Fruit fly (Drosophila melanogaster) whole organism, embryonic: ENCODE results near the gene Kr-h1.

Experiments
- B-H1 ChIP-seq: fragments of 200-800 bp; sonication (Bioruptor generic); IDR thresholded peaks from 3 replicates; pipeline ENCODE4 v1.3.6; 2022; ENCODE audit warnings: missing biosample characterization, missing genetic modification characterization
- Blimp-1 ChIP-seq: fragments of 200-800 bp; sonication (Bioruptor generic); optimal IDR thresholded peaks from 3 replicates; lab custom pipeline; 2018; ENCODE audit warnings: missing biosample characterization, missing genetic modification characterization, mild to moderate bottlenecking, moderate library complexity, missing genetic modification reagents
- C15 ChIP-seq: fragments of 200-800 bp; sonication (Bioruptor generic); IDR thresholded peaks from 3 replicates; pipeline ENCODE4 v1.3.6; 2022; ENCODE audit warnings: missing biosample characterization, missing genetic modification characterization
- CG11560 ChIP-seq: fragments of 200-800 bp; sonication (Bioruptor generic); IDR thresholded peaks from 3 replicates; pipeline ENCODE4 v1.3.6; 2022; ENCODE audit warnings: missing biosample characterization, missing genetic modification characterization
- CG12071 ChIP-seq: fragments of 200-800 bp; sonication (Bioruptor generic); optimal IDR thresholded peaks from 3 replicates; lab custom pipeline; 2018; ENCODE audit warnings: missing biosample characterization, mild to moderate bottlenecking, missing genetic modification characterization
- CG17361 ChIP-seq: fragments of 200-800 bp; sonication (Bioruptor generic); IDR thresholded peaks from 3 replicates; pipeline ENCODE4 v1.3.6; 2022; ENCODE audit warnings: missing biosample characterization, missing genetic modification characterization
- CG17829 ChIP-seq: fragments of 200-800 bp; optimal IDR thresholded peaks from 2 replicates; lab custom pipeline; 2019; ENCODE audit warnings: missing biosample characterization, mild to moderate bottlenecking, missing genetic modification characterization, moderate library complexity
- CG2129 ChIP-seq: fragments of 200-800 bp; sonication (Bioruptor generic); IDR thresholded peaks from 2 replicates; pipeline ENCODE4 v1.3.6; 2022; ENCODE audit warnings: missing biosample characterization, missing genetic modification characterization; ENCODE audit not compliant: partially characterized antibody
- CG2889 ChIP-seq: fragments of 200-800 bp; sonication (Bioruptor generic); IDR thresholded peaks from 3 replicates; pipeline ENCODE4 v1.3.6; 2022; ENCODE audit warnings: missing biosample characterization, missing genetic modification characterization
- CG31224 ChIP-seq: fragments of 200-800 bp; sonication (Bioruptor generic); IDR thresholded peaks from 2 replicates; pipeline ENCODE4 v1.3.6; 2022; ENCODE audit warnings: missing biosample characterization, missing genetic modification characterization
- CG32532 ChIP-seq: fragments of 200-800 bp; sonication (Bioruptor generic); IDR thresholded peaks from 2 replicates; pipeline ENCODE4 v1.3.6; 2022; ENCODE audit warnings: missing biosample characterization, missing genetic modification characterization
- CG42726 ChIP-seq: fragments of 200-800 bp; sonication (Bioruptor generic); IDR thresholded peaks from 2 replicates; pipeline ENCODE4 v1.3.6; 2022; ENCODE audit warnings: missing biosample characterization, missing genetic modification characterization; ENCODE audit not compliant: partially characterized antibody
- CG43689 ChIP-seq: fragments of 200-800 bp; sonication (Bioruptor generic); IDR thresholded peaks from 2 replicates; pipeline ENCODE4 v1.3.6; 2022; ENCODE audit warnings: missing biosample characterization, missing genetic modification characterization
- CG5245 ChIP-seq: fragments of 200-800 bp; sonication (Bioruptor generic); optimal IDR thresholded peaks from 3 replicates; lab custom pipeline; 2016; ENCODE audit warnings: missing biosample characterization, missing genetic modification characterization
- CG7928 ChIP-seq: fragments of 200-800 bp; sonication (Bioruptor generic); optimal IDR thresholded peaks from 2 replicates; lab custom pipeline; 2017; ENCODE audit warnings: missing biosample characterization, mild to moderate bottlenecking, missing genetic modification characterization
- CG9609 ChIP-seq: fragments of 200-800 bp; sonication (Bioruptor generic); optimal IDR thresholded peaks from 3 replicates; lab custom pipeline; 2016; ENCODE audit warnings: missing biosample characterization, missing genetic modification characterization
- Dip3 ChIP-seq: fragments of 200-800 bp; sonication (Bioruptor generic); optimal IDR thresholded peaks from 3 replicates; lab custom pipeline; 2016; ENCODE audit warnings: missing biosample characterization, missing genetic modification characterization
- Elba2 ChIP-seq: fragments of 200-800 bp; sonication (Bioruptor generic); optimal IDR thresholded peaks from 3 replicates; lab custom pipeline; 2016; ENCODE audit warnings: missing biosample characterization, missing genetic modification characterization
- HLH4C ChIP-seq: fragments of 200-800 bp; sonication (Bioruptor generic); IDR thresholded peaks from 3 replicates; pipeline ENCODE4 v1.3.6; 2022; ENCODE audit warnings: missing biosample characterization, missing genetic modification characterization; ENCODE audit not compliant: partially characterized antibody
- Hand ChIP-seq: fragments of 200-800 bp; sonication (Bioruptor generic); optimal IDR thresholded peaks from 2 replicates; lab custom pipeline; 2017; ENCODE audit warnings: mild to moderate bottlenecking, missing biosample characterization, missing genetic modification reagents, missing genetic modification characterization
- Kr ChIP-seq: fragments of 200-800 bp; sonication (Bioruptor generic); optimal IDR thresholded peaks from 2 replicates; lab custom pipeline; 2017; ENCODE audit warnings: missing biosample characterization, mild to moderate bottlenecking, missing genetic modification characterization
- Myb ChIP-seq: fragments of 200-800 bp; sonication (Bioruptor generic); optimal IDR thresholded peaks from 2 replicates; lab custom pipeline; 2016; ENCODE audit warnings: missing biosample characterization, missing genetic modification characterization
- NC2β ChIP-seq: fragments of 200-800 bp; sonication (Bioruptor generic); optimal IDR thresholded peaks from 2 replicates; lab custom pipeline; 2016; ENCODE audit warnings: missing biosample characterization, missing genetic modification characterization
- NFAT ChIP-seq: fragments of 200-800 bp; sonication (Bioruptor generic); IDR thresholded peaks from 2 replicates; pipeline ENCODE4 v1.3.6; 2022; ENCODE audit warnings: missing biosample characterization, missing genetic modification characterization
- NfI ChIP-seq: fragments of 200-800 bp; sonication (Bioruptor generic); optimal IDR thresholded peaks from 3 replicates; lab custom pipeline; 2018; ENCODE audit warnings: missing biosample characterization, mild to moderate bottlenecking, missing genetic modification characterization, moderate library complexity
- Rx ChIP-seq: fragments of 200-800 bp; sonication (Bioruptor generic); IDR thresholded peaks from 2 replicates; pipeline ENCODE4 v1.3.6; 2022; ENCODE audit warnings: missing biosample characterization, missing genetic modification characterization
- Vsx1 ChIP-seq: fragments of 200-800 bp; sonication (Bioruptor generic); optimal IDR thresholded peaks from 2 replicates; lab custom pipeline; 2017; ENCODE audit warnings: missing biosample characterization, mild to moderate bottlenecking, missing genetic modification characterization, missing genetic modification reagents
- Xbp1 ChIP-seq: fragments of 200-800 bp; sonication (Bioruptor generic); optimal IDR thresholded peaks from 3 replicates; lab custom pipeline; 2016; ENCODE audit warnings: missing biosample characterization, mild to moderate bottlenecking, missing genetic modification characterization
- ac ChIP-seq: fragments of 200-800 bp; sonication (Bioruptor generic); optimal IDR thresholded peaks from 3 replicates; lab custom pipeline; 2017; ENCODE audit warnings: missing biosample characterization, mild to moderate bottlenecking, missing genetic modification characterization
- bbx ChIP-seq: fragments of 200-800 bp; sonication (Bioruptor generic); IDR thresholded peaks from 2 replicates; pipeline ENCODE4 v1.3.6; 2022; ENCODE audit warnings: missing biosample characterization, missing genetic modification characterization; ENCODE audit not compliant: partially characterized antibody
- btn ChIP-seq: fragments of 200-800 bp; sonication (Bioruptor generic); optimal IDR thresholded peaks from 2 replicates; lab custom pipeline; 2016; ENCODE audit warnings: missing biosample characterization, missing genetic modification characterization
- cas ChIP-seq: fragments of 200-800 bp; sonication (Bioruptor generic); IDR thresholded peaks from 2 replicates; pipeline ENCODE4 v1.3.6; 2022; ENCODE audit warnings: missing biosample characterization, missing genetic modification characterization
- dpn ChIP-seq, 2 experiments: fragments of 200-800 bp; sonication (Bioruptor generic); optimal IDR thresholded peaks; 3 replicates each; lab custom pipeline; 2016; ENCODE audit warnings: missing biosample characterization in 2 of 2, missing genetic modification characterization in 2 of 2
- eyg ChIP-seq: fragments of 200-800 bp; sonication (Bioruptor generic); optimal IDR thresholded peaks from 3 replicates; lab custom pipeline; 2016; ENCODE audit warnings: missing biosample characterization, missing genetic modification characterization
- fd3F ChIP-seq: fragments of 200-800 bp; sonication (Bioruptor generic); optimal IDR thresholded peaks from 2 replicates; lab custom pipeline; 2018; ENCODE audit warnings: missing biosample characterization, mild to moderate bottlenecking, missing genetic modification characterization, moderate library complexity
- ftz-f1 ChIP-seq: fragments of 200-800 bp; sonication (Bioruptor generic); optimal IDR thresholded peaks from 2 replicates; lab custom pipeline; 2016; ENCODE audit warnings: missing biosample characterization, missing genetic modification characterization
- gce ChIP-seq: fragments of 200-800 bp; sonication (Bioruptor generic); IDR thresholded peaks from 3 replicates; pipeline ENCODE4 v1.3.6; 2022; ENCODE audit warnings: missing biosample characterization, missing genetic modification characterization
- gcm2 ChIP-seq: fragments of 200-800 bp; sonication (Bioruptor generic); optimal IDR thresholded peaks from 2 replicates; lab custom pipeline; 2016; ENCODE audit warnings: missing biosample characterization, missing genetic modification characterization
- jigr1 ChIP-seq: fragments of 200-800 bp; sonication (Bioruptor generic); IDR thresholded peaks from 3 replicates; pipeline ENCODE4 v1.3.6; 2022; ENCODE audit warnings: missing biosample characterization, missing genetic modification characterization
- lov ChIP-seq, 2 experiments: fragments of 200-800 bp in 1 of 2; fragments of >200 bp in 1 of 2; sonication (Bioruptor generic) in 1 of 2; IDR thresholded peaks in 1 of 2; optimal IDR thresholded peaks in 1 of 2; 2 replicates in 1 of 2; 3 replicates in 1 of 2; pipeline versions ENCODE4 v1.3.6 to Lab custom; 2017 to 2022; ENCODE audit warnings: missing biosample characterization in 1 of 2, missing genetic modification characterization in 1 of 2
- mam ChIP-seq: fragments of 200-800 bp; sonication (Bioruptor generic); optimal IDR thresholded peaks from 3 replicates; lab custom pipeline; 2016; ENCODE audit warnings: missing biosample characterization, missing genetic modification characterization
- nmo ChIP-seq: fragments of 200-800 bp; sonication (Bioruptor generic); optimal IDR thresholded peaks from 2 replicates; lab custom pipeline; 2018; ENCODE audit warnings: missing biosample characterization, mild to moderate bottlenecking, missing genetic modification characterization, moderate library complexity
- pros ChIP-seq: fragments of 200-800 bp; sonication (Bioruptor generic); optimal IDR thresholded peaks from 3 replicates; lab custom pipeline; 2019; ENCODE audit warnings: missing biosample characterization, mild to moderate bottlenecking, missing genetic modification characterization, moderate library complexity
- salm ChIP-seq: fragments of 200-800 bp; sonication (Bioruptor generic); optimal IDR thresholded peaks from 2 replicates; lab custom pipeline; 2018; ENCODE audit warnings: missing biosample characterization, mild to moderate bottlenecking, missing genetic modification characterization
- sc ChIP-seq, 3 experiments: fragments of >200 bp in 2 of 3; fragments of 200-800 bp in 1 of 3; sonication (Bioruptor generic) in 1 of 3; optimal IDR thresholded peaks; 2 replicates in 2 of 3; 3 replicates in 1 of 3; lab custom pipeline; 2017; ENCODE audit warnings: mild to moderate bottlenecking in 1 of 3, missing biosample characterization in 1 of 3, missing genetic modification characterization in 1 of 3, missing genetic modification reagents in 1 of 3
- sens-2 ChIP-seq: fragments of 200-800 bp; sonication (Bioruptor generic); IDR thresholded peaks from 2 replicates; pipeline ENCODE4 v1.3.6; 2022; ENCODE audit warnings: missing biosample characterization, missing genetic modification characterization
- so ChIP-seq: fragments of 200-800 bp; sonication (Bioruptor generic); IDR thresholded peaks from 3 replicates; pipeline ENCODE4 v1.3.6; 2022; ENCODE audit warnings: missing biosample characterization, missing genetic modification characterization
- stwl ChIP-seq: fragments of 200-800 bp; sonication (Bioruptor generic); optimal IDR thresholded peaks from 3 replicates; lab custom pipeline; 2018; ENCODE audit warnings: missing biosample characterization, mild to moderate bottlenecking, missing genetic modification characterization, moderate library complexity
- sug ChIP-seq: fragments of 200-800 bp; optimal IDR thresholded peaks from 2 replicates; lab custom pipeline; 2019; ENCODE audit warnings: missing biosample characterization, mild to moderate bottlenecking, missing genetic modification characterization, moderate library complexity
- vvl ChIP-seq: fragments of 200-800 bp; sonication (Bioruptor generic); IDR thresholded peaks from 2 replicates; pipeline ENCODE4 v1.3.6; 2022; ENCODE audit warnings: missing biosample characterization, missing genetic modification characterization

Kr-h1 gene

DNA sequence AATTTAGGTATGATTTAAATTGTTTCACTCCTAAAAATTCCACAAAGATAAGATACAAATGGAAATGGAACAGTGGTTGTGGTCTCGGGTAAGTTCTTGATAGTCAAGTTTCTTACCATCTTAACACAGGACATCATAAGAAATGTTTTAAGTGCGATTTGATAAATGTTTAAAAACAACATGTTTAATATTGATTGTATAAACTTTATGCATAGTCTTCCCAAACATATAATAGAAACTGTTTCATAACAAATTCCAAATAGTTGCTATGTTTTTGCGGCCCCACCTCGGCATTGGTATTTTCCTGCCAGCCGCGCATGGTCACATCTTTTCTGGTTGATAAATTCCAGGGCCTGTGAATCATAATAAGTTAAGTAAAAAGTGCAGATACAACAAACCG is 42.4 kb downstream of the Kr-h1 start, which contains the start of gene Arpc4 (continued):
- TF ChIP-seq gcm2 (GFP tag; lab: Kevin White, UChicago) = no peak
- no peak for TF ChIP-seq ac
- TF ChIP-seq sug (tag; lab: Kevin White, UChicago) = no peak
- no peak for TF ChIP-seq bbx (GFP tag; lab: Robert Waterston, UW)
- no peak; the same call in 2 of the 3 replicates for TF ChIP-seq B-H1 (GFP tag; lab: Robert Waterston, UW)
- no peak for TF ChIP-seq sc (optimal IDR thresholded peaks at IDR 0.05; lab: Kevin White, UChicago)
- TF ChIP-seq sc (GFP tag; optimal IDR thresholded peaks at IDR 0.05; lab: Kevin White, UChicago) = no peak
- TF ChIP-seq CG9609 = peak; percentile 39
- TF ChIP-seq Myb (GFP tag; lab: Kevin White, UChicago) = peak; percentile 60
- no peak for TF ChIP-seq sens-2 (GFP tag; lab: Robert Waterston, UW)
- TF ChIP-seq Dip3 = peak; percentile 11
- peak; percentile 37 to 58 for TF ChIP-seq dpn (GFP tag; optimal IDR thresholded peaks at IDR 0.05; lab: Kevin White, UChicago)
- no peak for TF ChIP-seq CG5245 (GFP tag; lab: Kevin White, UChicago)
- TF ChIP-seq CG17829 (tag; lab: Kevin White, UChicago) = peak; percentile 57
- TF ChIP-seq jigr1 (GFP tag; lab: Robert Waterston, UW) = peak; percentile 46; the same call in 1 of the 3 replicates
- no peak for TF ChIP-seq CG43689 (GFP tag; lab: Robert Waterston, UW)
- no peak for TF ChIP-seq lov (optimal IDR thresholded peaks at IDR 0.05; lab: Kevin White, UChicago)
- TF ChIP-seq lov (GFP tag; IDR thresholded peaks at IDR 0.05; lab: Robert Waterston, UW) = no peak
- TF ChIP-seq HLH4C (GFP tag; lab: Robert Waterston, UW) = no peak
- 0 out of 2 replicates have a peak, but pooled peaks have one; percentile 30 for TF ChIP-seq Rx (GFP tag; lab: Robert Waterston, UW)
- no peak for TF ChIP-seq Elba2 (GFP tag; lab: Kevin White, UChicago)
- TF ChIP-seq nmo (GFP tag; lab: Kevin White, UChicago) = peak; percentile 66
- no peak for TF ChIP-seq CG2129 (GFP tag; lab: Robert Waterston, UW)
- TF ChIP-seq eyg (GFP tag; lab: Kevin White, UChicago) = no peak
- TF ChIP-seq C15 = peak; percentile 54; the same call in 1 of the 3 replicates
- no peak for TF ChIP-seq NC2β (GFP tag; lab: Kevin White, UChicago)
- no peak for TF ChIP-seq fd3F
- peak; percentile 71 for TF ChIP-seq CG7928 (GFP tag; lab: Kevin White, UChicago)
- TF ChIP-seq Xbp1 (GFP tag; lab: Kevin White, UChicago) = peak; percentile 62
- peak; percentile 48; the same call in 1 of the 2 replicates for TF ChIP-seq cas (GFP tag; lab: Robert Waterston, UW)
- no peak; the same call in 1 of the 3 replicates for TF ChIP-seq CG17361 (GFP tag; lab: Robert Waterston, UW)
- TF ChIP-seq CG11560 = no peak
- TF ChIP-seq Vsx1 (GFP tag; lab: Kevin White, UChicago) = no peak
- TF ChIP-seq CG2889 (GFP tag; lab: Robert Waterston, UW) = peak; percentile 91
- TF ChIP-seq pros = no peak
- no peak for TF ChIP-seq CG42726
- no peak for TF ChIP-seq salm (tag; lab: Kevin White, UChicago)
- peak; percentile 34; the same call in 1 of the 3 replicates for TF ChIP-seq gce (GFP tag; lab: Robert Waterston, UW)
- no peak for TF ChIP-seq btn (GFP tag; lab: Kevin White, UChicago)
- peak; percentile 83 for TF ChIP-seq stwl (tag; lab: Kevin White, UChicago)
- TF ChIP-seq so (GFP tag; lab: Robert Waterston, UW) = no peak
- TF ChIP-seq CG32532 (GFP tag; lab: Robert Waterston, UW) = peak; percentile 68
- no peak for TF ChIP-seq CG12071
- peak; percentile 91 for TF ChIP-seq vvl (GFP tag; lab: Robert Waterston, UW)
- TF ChIP-seq NfI (GFP tag; lab: Kevin White, UChicago) = no peak
- TF ChIP-seq ftz-f1 = no peak
- no peak; the same call in 1 of the 2 replicates for TF ChIP-seq NFAT (GFP tag; lab: Robert Waterston, UW)
- TF ChIP-seq mam (GFP tag; lab: Kevin White, UChicago) = peak; percentile 62
- no peak for TF ChIP-seq Hand (GFP tag; lab: Kevin White, UChicago)
- no peak for TF ChIP-seq Blimp-1
- no peak for TF ChIP-seq Kr (GFP tag; lab: Kevin White, UChicago)
- TF ChIP-seq CG31224 (GFP tag; lab: Robert Waterston, UW) = no peak
